Worm (Caenorhabditis elegans): Measurements from ENCODE around the gene tost-1.

Gene tost-1

ce11 chrIII:4887291-4887690 is 9.2 kb upstream of the tost-1 start, which contains the start of gene clec-6:
Gene clec-6 (minus strand): TSS chrIII:4887444.
- no peak for TF ChIP-seq ceh-39 (tag; optimal IDR thresholded peaks at IDR 0.05)
- no peak for TF ChIP-seq M03D4.4 (tag; optimal IDR thresholded peaks at IDR 0.05)
- no peak for TF ChIP-seq mls-2 (tag; optimal IDR thresholded peaks at IDR 0.05)
- TF ChIP-seq nhr-2 (tag; optimal IDR thresholded peaks at IDR 0.05), result no peak
- TF ChIP-seq lin-13 (tag; optimal IDR thresholded peaks at IDR 0.05), result no peak
- TF ChIP-seq ham-2 (GFP tag; optimal IDR thresholded peaks at IDR 0.05), result no peak
- TF ChIP-seq drap-1 (GFP tag; optimal IDR thresholded peaks at IDR 0.05), result no peak
- no peak for TF ChIP-seq snpc-4 (tag; optimal IDR thresholded peaks at IDR 0.05)
- TF ChIP-seq nhr-28 (tag; optimal IDR thresholded peaks at IDR 0.05), result no peak
- no peak for TF ChIP-seq elt-3 (tag; optimal IDR thresholded peaks at IDR 0.05)
- TF ChIP-seq blmp-1 (tag; optimal IDR thresholded peaks at IDR 0.05), result no peak
- no peak for TF ChIP-seq tbx-8 (GFP tag; optimal IDR thresholded peaks at IDR 0.05)
- TF ChIP-seq flh-1 (GFP tag; optimal IDR thresholded peaks at IDR 0.05), result no peak

DNA sequence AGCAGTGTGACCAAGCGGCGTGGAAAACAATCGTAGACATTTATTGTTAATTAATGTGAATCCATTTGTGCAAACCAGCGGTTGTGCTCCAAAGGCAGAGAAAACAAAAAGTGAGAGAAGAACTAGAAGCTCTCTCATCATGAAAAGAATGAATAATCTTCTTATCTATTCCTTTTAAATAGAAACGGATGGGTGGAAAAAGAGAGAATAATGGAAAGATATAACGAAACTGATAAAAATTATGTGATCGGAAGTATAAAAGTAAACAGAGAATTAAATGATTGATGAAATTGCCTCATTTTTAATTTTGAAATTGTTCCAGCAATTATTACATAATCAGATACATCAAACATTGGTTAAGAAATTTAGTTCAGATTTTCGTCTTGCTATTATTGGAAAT is 5.3 kb upstream of the tost-1 start, which contains the start of gene clec-5:
Gene clec-5 (minus strand): TSS at position 178 of the 400 bp plus-strand sequence.
- no peak for TF ChIP-seq ceh-83 (GFP tag; optimal IDR thresholded peaks at IDR 0.05)
- no peak for TF ChIP-seq mls-2 (tag; optimal IDR thresholded peaks at IDR 0.05)
- TF ChIP-seq blmp-1 (tag; optimal IDR thresholded peaks at IDR 0.05), result no peak
- no peak for TF ChIP-seq bed-3 (GFP tag; optimal IDR thresholded peaks at IDR 0.05)
- no peak for TF ChIP-seq tbx-8 (GFP tag; optimal IDR thresholded peaks at IDR 0.05)
- no peak for TF ChIP-seq nhr-2 (tag; optimal IDR thresholded peaks at IDR 0.05)
- no peak for TF ChIP-seq unc-62 (GFP tag; optimal IDR thresholded peaks at IDR 0.05)
- TF ChIP-seq M03D4.4 (tag; optimal IDR thresholded peaks at IDR 0.05), result no peak
- TF ChIP-seq elt-3 (tag; optimal IDR thresholded peaks at IDR 0.05), result no peak
- TF ChIP-seq nhr-12 (tag; optimal IDR thresholded peaks at IDR 0.05), result no peak

DNA sequence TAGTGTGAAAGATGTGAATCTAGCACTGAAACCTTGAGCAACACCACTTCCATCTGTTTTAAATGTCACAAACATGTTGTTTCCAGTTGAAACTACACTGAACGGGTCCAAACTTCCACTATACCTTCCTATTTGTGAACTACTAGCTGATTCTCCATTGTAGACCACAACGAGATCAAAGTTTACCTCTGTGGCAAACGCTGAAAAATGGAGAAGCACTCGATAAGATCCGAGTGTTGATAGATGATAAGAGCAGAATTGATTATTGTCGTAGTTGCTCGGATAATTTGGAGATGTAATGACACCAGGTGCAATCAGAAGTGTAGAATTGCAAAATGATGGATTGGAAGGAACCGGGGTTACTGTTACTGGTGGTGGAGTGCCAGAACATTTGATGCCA is 3.8 kb upstream of the tost-1 start:
- no peak for TF ChIP-seq blmp-1 (tag; optimal IDR thresholded peaks at IDR 0.05)
- TF ChIP-seq nhr-2 (tag; optimal IDR thresholded peaks at IDR 0.05), result no peak
- no peak for TF ChIP-seq ham-2 (GFP tag; optimal IDR thresholded peaks at IDR 0.05)
- no peak for TF ChIP-seq lsy-2 (tag; optimal IDR thresholded peaks at IDR 0.05)
- TF ChIP-seq lin-32 (GFP tag; optimal IDR thresholded peaks at IDR 0.05), result no peak
- TF ChIP-seq snpc-4 (tag; optimal IDR thresholded peaks at IDR 0.05), result no peak
- TF ChIP-seq flh-1 (GFP tag; optimal IDR thresholded peaks at IDR 0.05), result no peak
- no peak for TF ChIP-seq mls-2 (tag; optimal IDR thresholded peaks at IDR 0.05)
- no peak for TF ChIP-seq sptf-1 (tag; optimal IDR thresholded peaks at IDR 0.05)
- TF ChIP-seq unc-120 (tag; optimal IDR thresholded peaks at IDR 0.05; ENCODE audit: poor library complexity, severe bottlenecking), result no peak
- no peak for TF ChIP-seq nhr-28 (tag; optimal IDR thresholded peaks at IDR 0.05)

ce11 chrIII:4879445-4879844 is 1.3 kb upstream of the tost-1 start, which contains the start of gene C35D10.1:
Gene C35D10.1 (plus strand): TSS chrIII:4879745.
- TF ChIP-seq ceh-43 (GFP tag; optimal IDR thresholded peaks at IDR 0.05) (no peak), cnd-1 (tag; optimal IDR thresholded peaks at IDR 0.05) (no peak), hlh-1 (tag; optimal IDR thresholded peaks at IDR 0.05) (no peak)

DNA sequence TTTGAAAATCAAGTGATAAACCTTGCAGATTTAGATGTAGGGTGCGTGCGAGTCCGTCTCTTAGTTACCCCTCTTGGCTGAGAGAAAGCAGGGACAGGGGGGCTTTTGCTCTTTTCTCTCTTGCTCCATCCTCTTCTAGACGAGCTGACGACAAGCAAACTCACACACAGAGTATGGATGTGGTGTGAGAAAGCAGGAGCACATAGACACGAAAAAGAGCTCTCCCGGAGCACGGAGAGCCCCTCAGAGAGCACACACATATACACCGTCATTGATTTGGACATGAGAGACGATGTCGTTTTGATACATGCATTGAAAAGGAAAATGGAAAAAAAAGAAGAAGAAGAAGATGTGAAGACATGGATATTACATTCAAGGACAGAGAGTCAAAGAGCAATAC is 2.4 kb downstream of the tost-1 start:
- TF ChIP-seq sptf-1 (tag; optimal IDR thresholded peaks at IDR 0.05) (no peak), mls-2 (tag; optimal IDR thresholded peaks at IDR 0.05) (no peak), ces-1 (GFP tag; optimal IDR thresholded peaks at IDR 0.05) (peak; percentile 21)

- TF ChIP-seq mls-2 (tag; optimal IDR thresholded peaks at IDR 0.05) (no peak), blmp-1 (tag; optimal IDR thresholded peaks at IDR 0.05) (no peak), ceh-83 (GFP tag; optimal IDR thresholded peaks at IDR 0.05) (no peak)
Measured at ce11 chrIII:4874671-4875070, 3.4 kb downstream of the tost-1 start, which contains the start of gene C35D10.12. Gene C35D10.12 (minus strand): TSS chrIII:4874771.

- TF ChIP-seq ham-2 (GFP tag; optimal IDR thresholded peaks at IDR 0.05) (no peak), snpc-4 (tag; optimal IDR thresholded peaks at IDR 0.05) (no peak), tbx-8 (GFP tag; optimal IDR thresholded peaks at IDR 0.05) (no peak), lsy-2 (tag; optimal IDR thresholded peaks at IDR 0.05) (no peak), hlh-1 (tag; optimal IDR thresholded peaks at IDR 0.05) (no peak), ceh-43 (GFP tag; optimal IDR thresholded peaks at IDR 0.05) (no peak), unc-62 (GFP tag; optimal IDR thresholded peaks at IDR 0.05) (no peak), mep-1 (tag; optimal IDR thresholded peaks at IDR 0.05) (no peak), unc-39 (tag; optimal IDR thresholded peaks at IDR 0.05) (no peak), sem-2 (GFP tag; optimal IDR thresholded peaks at IDR 0.05) (no peak), drap-1 (GFP tag; optimal IDR thresholded peaks at IDR 0.05) (no peak), ces-1 (GFP tag; optimal IDR thresholded peaks at IDR 0.05) (no peak), mls-2 (tag; optimal IDR thresholded peaks at IDR 0.05) (no peak), nhr-76 (tag; optimal IDR thresholded peaks at IDR 0.05) (no peak), nhr-12 (tag; optimal IDR thresholded peaks at IDR 0.05) (no peak), elt-1 (tag; optimal IDR thresholded peaks at IDR 0.05; ENCODE audit: borderline replicate concordance, insufficient read depth) (no peak), flh-1 (GFP tag; optimal IDR thresholded peaks at IDR 0.05) (no peak)
Measured at ce11 chrIII:4873395-4873794, 4.7 kb downstream of the tost-1 start.
